Worm (Caenorhabditis elegans) whole organism, L4 larva: ENCODE data around the gene znf-622.

Experiments
- D1046.2 ChIP-seq: fragments of 200-800 bp; sonication (Bioruptor generic); IDR thresholded peaks from 2 replicates; pipeline ENCODE4 v1.3.6; 2022; ENCODE audit warnings: missing genetic modification characterization, missing compliant biosample characterization
- F44E2.7 ChIP-seq: fragments of 200-800 bp; sonication (Bioruptor generic); IDR thresholded peaks from 2 replicates; pipeline ENCODE4 v2.1.2; 2022; ENCODE audit warnings: missing genetic modification characterization, missing compliant biosample characterization
- Y5F2A.4 ChIP-seq: fragments of 200-800 bp; sonication (Bioruptor generic); optimal IDR thresholded peaks from 2 replicates; lab custom pipeline; 2018; ENCODE audit warnings: mild to moderate bottlenecking, missing genetic modification characterization, missing compliant biosample characterization
- aha-1 ChIP-seq: fragments of 150-350 bp; peaks from one replicate; lab custom pipeline; 2014; ENCODE audit warnings: missing biosample characterization, missing genetic modification characterization
- ceh-20 ChIP-seq: fragments of 200-800 bp; sonication (Bioruptor generic); IDR thresholded peaks from 2 replicates; pipeline ENCODE4 v1.3.6; 2022; ENCODE audit warnings: missing genetic modification reagents, missing genetic modification characterization, missing compliant biosample characterization
- ceh-32 ChIP-seq: sonication (generic microtip); optimal IDR thresholded peaks from 2 replicates; lab custom pipeline; 2016; ENCODE audit warnings: mild to moderate bottlenecking, missing genetic modification characterization, missing compliant biosample characterization; ENCODE audit not compliant: poor library complexity
- ceh-82 ChIP-seq: sonication (generic microtip); optimal IDR thresholded peaks from 2 replicates; lab custom pipeline; 2017; ENCODE audit warnings: missing biosample characterization, missing genetic modification characterization
- daf-16 ChIP-seq, 3 experiments: sonication (generic microtip); optimal IDR thresholded peaks; 2 replicates each; lab custom pipeline; 2016 to 2017; ENCODE audit warnings: missing genetic modification characterization in 3 of 3, missing genetic modification reagents in 3 of 3, mild to moderate bottlenecking in 2 of 3, missing compliant biosample characterization in 2 of 3, missing biosample characterization in 1 of 3, moderate library complexity in 1 of 3
- daf-8 ChIP-seq: fragments of 200-800 bp; sonication (Bioruptor generic); IDR thresholded peaks from 2 replicates; pipeline ENCODE4 v1.3.6; 2022; ENCODE audit warnings: missing genetic modification characterization, missing compliant biosample characterization
- dmd-6 ChIP-seq: fragments of 200-800 bp; sonication (Bioruptor generic); IDR thresholded peaks from 2 replicates; pipeline ENCODE4 v1.3.6; 2022; ENCODE audit warnings: missing genetic modification reagents, missing genetic modification characterization, missing compliant biosample characterization
- dmd-8 ChIP-seq: fragments of 200-800 bp; sonication (Bioruptor generic); IDR thresholded peaks from 2 replicates; pipeline ENCODE4 v1.3.6; 2022; ENCODE audit warnings: missing genetic modification characterization, missing compliant biosample characterization
- dpl-1 ChIP-seq: fragments of 150-350 bp; optimal IDR thresholded peaks from 2 replicates; lab custom pipeline; 2014; ENCODE audit warnings: missing biosample characterization, missing genetic modification reagents, missing genetic modification characterization
- dve-1 ChIP-seq: sonication (generic microtip); optimal IDR thresholded peaks from 2 replicates; lab custom pipeline; 2017; ENCODE audit warnings: antibody characterized with exemption, mild to moderate bottlenecking, missing genetic modification characterization, missing compliant biosample characterization; ENCODE audit not compliant: insufficient read depth
- egl-27 ChIP-seq: sonication (generic microtip); optimal IDR thresholded peaks from 3 replicates; lab custom pipeline; 2017; ENCODE audit warnings: missing biosample characterization, missing genetic modification reagents, missing genetic modification characterization
- hlh-11 ChIP-seq: fragments of 200-800 bp; sonication (Bioruptor generic); optimal IDR thresholded peaks from 2 replicates; lab custom pipeline; 2018; ENCODE audit warnings: mild to moderate bottlenecking, missing genetic modification characterization, missing compliant biosample characterization
- hlh-30 ChIP-seq: sonication (generic microtip); optimal IDR thresholded peaks from 2 replicates; lab custom pipeline; 2017; ENCODE audit warnings: antibody characterized with exemption, mild to moderate bottlenecking, missing genetic modification characterization, missing compliant biosample characterization; ENCODE audit not compliant: insufficient read depth
- hmg-1.1 ChIP-seq: fragments of 200-800 bp; sonication (Bioruptor generic); IDR thresholded peaks from 2 replicates; pipeline ENCODE4 v1.3.6; 2022; ENCODE audit warnings: missing genetic modification reagents, missing genetic modification characterization, missing compliant biosample characterization
- lin-1 ChIP-seq: fragments of 200-800 bp; sonication (Bioruptor generic); IDR thresholded peaks from 2 replicates; pipeline ENCODE4 v1.3.6; 2022; ENCODE audit warnings: missing genetic modification reagents, missing genetic modification characterization, missing compliant biosample characterization
- lir-3 ChIP-seq: sonication (generic microtip); optimal IDR thresholded peaks from 2 replicates; lab custom pipeline; 2016; ENCODE audit warnings: mild to moderate bottlenecking, missing genetic modification characterization, missing compliant biosample characterization
- mdl-1 ChIP-seq, 2 experiments: fragments of 150-350 bp in 1 of 2; sonication (generic microtip) in 1 of 2; optimal IDR thresholded peaks; 2 replicates each; lab custom pipeline; 2014 to 2017; ENCODE audit warnings: missing biosample characterization in 2 of 2, missing genetic modification characterization in 2 of 2
- mdt-29 ChIP-seq: fragments of 200-800 bp; sonication (Bioruptor generic); IDR thresholded peaks from 2 replicates; pipeline ENCODE4 v1.3.6; 2022; ENCODE audit warnings: missing genetic modification reagents, missing genetic modification characterization, missing compliant biosample characterization
- mep-1 ChIP-seq: fragments of 150-350 bp; sonication (generic microtip); optimal IDR thresholded peaks from 3 replicates; lab custom pipeline; 2014; ENCODE audit warnings: missing biosample characterization, missing genetic modification characterization
- mxl-3 ChIP-seq: fragments of 200-800 bp; sonication (Bioruptor generic); optimal IDR thresholded peaks from 2 replicates; lab custom pipeline; 2018; ENCODE audit warnings: mild to moderate bottlenecking, missing genetic modification characterization, missing compliant biosample characterization
- nhr-11 ChIP-seq: fragments of 150-350 bp; optimal IDR thresholded peaks from 2 replicates; lab custom pipeline; 2014; ENCODE audit warnings: missing biosample characterization, missing genetic modification characterization
- nhr-28 ChIP-seq: fragments of 150-350 bp; optimal IDR thresholded peaks from 2 replicates; lab custom pipeline; 2014; ENCODE audit warnings: missing biosample characterization, missing genetic modification characterization
- nhr-41 ChIP-seq: fragments of 200-800 bp; sonication (Bioruptor generic); IDR thresholded peaks from 2 replicates; pipeline ENCODE4 v1.3.6; 2022; ENCODE audit warnings: missing genetic modification reagents, missing genetic modification characterization, missing compliant biosample characterization
- nhr-48 ChIP-seq: sonication (generic microtip); optimal IDR thresholded peaks from 2 replicates; lab custom pipeline; 2016; ENCODE audit warnings: mild to moderate bottlenecking, missing genetic modification characterization, missing compliant biosample characterization
- pha-4 ChIP-seq, 2 experiments: fragments of 150-350 bp in 1 of 2; fragments of 200-800 bp in 1 of 2; sonication (Bioruptor generic) in 1 of 2; IDR thresholded peaks in 1 of 2; optimal IDR thresholded peaks in 1 of 2; 2 replicates each; pipeline versions ENCODE4 v1.3.6 to Lab custom; 2014 to 2022; ENCODE audit warnings: missing genetic modification characterization in 2 of 2, missing genetic modification reagents in 2 of 2, missing biosample characterization in 1 of 2, missing compliant biosample characterization in 1 of 2
- saeg-2 ChIP-seq: fragments of 200-800 bp; sonication (Bioruptor generic); IDR thresholded peaks from 2 replicates; pipeline ENCODE4 v1.3.6; 2022; ENCODE audit warnings: missing genetic modification reagents, missing genetic modification characterization, missing compliant biosample characterization
- unc-62 ChIP-seq, 3 experiments: fragments of 150-350 bp in 1 of 3; sonication (generic microtip); optimal IDR thresholded peaks in 2 of 3; peaks in 1 of 3; 1 replicate in 1 of 3; 2 replicates in 2 of 3; lab custom pipeline; 2014 to 2017; ENCODE audit warnings: missing biosample characterization in 3 of 3, missing genetic modification characterization in 3 of 3, missing genetic modification reagents in 3 of 3, missing genotype in 1 of 3
- vab-7 ChIP-seq: fragments of 200-800 bp; sonication (Bioruptor generic); IDR thresholded peaks from 2 replicates; pipeline ENCODE4 v1.3.6; 2022; ENCODE audit warnings: missing genetic modification reagents, missing genetic modification characterization, missing compliant biosample characterization
- zag-1 ChIP-seq: fragments of 150-350 bp; optimal IDR thresholded peaks from 2 replicates; lab custom pipeline; 2014; ENCODE audit warnings: missing biosample characterization, missing genetic modification characterization
- ztf-11 ChIP-seq: fragments of 150-350 bp; optimal IDR thresholded peaks from 2 replicates; lab custom pipeline; 2014; ENCODE audit warnings: missing biosample characterization, missing genetic modification characterization

Gene znf-622

ce11 chrIII:6418254-6418653, 36.8 kb downstream of the znf-622 start:
- TF ChIP-seq mxl-3 (peak; percentile 6), aha-1 (peak; percentile 40), daf-16 (GFP tag; optimal IDR thresholded peaks at IDR 0.05; lab: Kevin White, UChicago) (no peak), daf-16 (tag; optimal IDR thresholded peaks at IDR 0.05; lab: Kevin White, UChicago) (no peak), mep-1 (tag; lab: Kevin White, UChicago) (no peak)
- TF ChIP-seq, all 104 proteins: peak for 2

ce11 chrIII:6419409-6419944, 38.0 kb downstream of the znf-622 start, which contains the start of gene atgl-1:
Gene atgl-1 (minus strand): TSS chrIII:6419459.
- no peak for TF ChIP-seq nhr-11 (tag; lab: Kevin White, UChicago)
- peak; percentile 1 for TF ChIP-seq dve-1 (tag; lab: Kevin White, UChicago)
- no peak for TF ChIP-seq lir-3 (tag; lab: Kevin White, UChicago)
- TF ChIP-seq dmd-6, result peak; percentile 32; the same call in 1 of the 2 replicates
- peak; percentile 69 for TF ChIP-seq nhr-28
- TF ChIP-seq ztf-11 (tag; lab: Kevin White, UChicago), result no peak
- TF ChIP-seq ceh-82 (tag; lab: Kevin White, UChicago), result no peak
- no peak for TF ChIP-seq nhr-41 (GFP tag; lab: Robert Waterston, UW)
- no peak for TF ChIP-seq D1046.2
- no peak for TF ChIP-seq unc-62 (GFP tag; optimal IDR thresholded peaks at IDR 0.05 in 1 of 2; lab: Kevin White, UChicago)
- TF ChIP-seq unc-62 (tag; optimal IDR thresholded peaks at IDR 0.05; lab: Kevin White, UChicago), result no peak
- no peak for TF ChIP-seq ceh-32
- TF ChIP-seq hlh-11, result peak; percentile 52
- TF ChIP-seq F44E2.7 (GFP tag; lab: Robert Waterston, UW), result no peak
- no peak for TF ChIP-seq mep-1 (tag; lab: Kevin White, UChicago)
- peak; percentile 43 for TF ChIP-seq hlh-30 (tag; lab: Kevin White, UChicago)
- no peak for TF ChIP-seq dpl-1 (GFP tag; lab: Kevin White, UChicago)
- no peak for TF ChIP-seq daf-16 (GFP tag; optimal IDR thresholded peaks at IDR 0.05; lab: Kevin White, UChicago)
- TF ChIP-seq daf-16 (tag; optimal IDR thresholded peaks at IDR 0.05; lab: Kevin White, UChicago), result peak; percentile 15
- peak; percentile 8 for TF ChIP-seq nhr-48 (tag; lab: Kevin White, UChicago)
- no peak for TF ChIP-seq zag-1
- peak in 1 of 2 experiments; percentile 38 for TF ChIP-seq mdl-1 (tag; optimal IDR thresholded peaks at IDR 0.05; lab: Kevin White, UChicago)
- no peak for TF ChIP-seq saeg-2
- peak; percentile 35 for TF ChIP-seq mxl-3
- TF ChIP-seq, all 104 proteins: peak for 9

ce11 chrIII:6420201-6420600, 38.8 kb downstream of the znf-622 start:
- peak; percentile 59 for TF ChIP-seq dmd-6
- 0 out of 2 replicates have a peak, but pooled peaks have one; percentile 11 for TF ChIP-seq mdt-29 (GFP tag; lab: Robert Waterston, UW)
- peak; percentile 77 for TF ChIP-seq nhr-28
- TF ChIP-seq unc-62 (GFP tag; optimal IDR thresholded peaks at IDR 0.05 in 1 of 2; lab: Kevin White, UChicago), result peak in 1 of 2 experiments; percentile 31
- TF ChIP-seq unc-62 (tag; optimal IDR thresholded peaks at IDR 0.05; lab: Kevin White, UChicago), result no peak
- no peak for TF ChIP-seq egl-27
- peak; percentile 7; the same call in 1 of the 2 replicates for TF ChIP-seq hmg-1.1 (GFP tag; lab: Robert Waterston, UW)
- 0 out of 2 replicates have a peak, but pooled peaks have one; percentile 57 for TF ChIP-seq dmd-8 (GFP tag; lab: Robert Waterston, UW)
- peak; percentile 60 for TF ChIP-seq hlh-11
- TF ChIP-seq vab-7 (GFP tag; lab: Robert Waterston, UW), result no peak
- 0 out of 2 replicates have a peak, but pooled peaks have one; percentile 22 for TF ChIP-seq ceh-20 (GFP tag; lab: Robert Waterston, UW)
- TF ChIP-seq daf-16 (GFP tag; optimal IDR thresholded peaks at IDR 0.05; lab: Kevin White, UChicago), result peak in 1 of 2 experiments; percentile 61
- TF ChIP-seq daf-16 (tag; optimal IDR thresholded peaks at IDR 0.05; lab: Kevin White, UChicago), result peak; percentile 36
- peak in 1 of 2 experiments; percentile 51 for TF ChIP-seq mdl-1 (tag; optimal IDR thresholded peaks at IDR 0.05; lab: Kevin White, UChicago)
- peak; percentile 55 for TF ChIP-seq hlh-30 (tag; lab: Kevin White, UChicago)
- TF ChIP-seq Y5F2A.4, result no peak
- no peak for TF ChIP-seq lin-1
- TF ChIP-seq daf-8 (GFP tag; lab: Robert Waterston, UW), result no peak
- TF ChIP-seq nhr-11 (tag; lab: Kevin White, UChicago), result peak; percentile 57
- TF ChIP-seq pha-4 (GFP tag; IDR thresholded peaks at IDR 0.05; lab: Robert Waterston, UW), result peak; percentile 64; the same call in 1 of the 2 replicates
- TF ChIP-seq pha-4 (tag; optimal IDR thresholded peaks at IDR 0.05; lab: Kevin White, UChicago), result no peak
